Fruit fly (Drosophila melanogaster) whole organism, embryonic: Measurements from ENCODE around the gene CG14329.

ENCODE experiments used
- Antp ChIP-seq: fragments of 200-800 bp; sonication (Bioruptor generic); optimal IDR thresholded peaks from 3 replicates; lab custom pipeline; 2016; ENCODE audit warnings: missing biosample characterization, missing genetic modification characterization
- CG10147 ChIP-seq: fragments of 200-800 bp; sonication (Bioruptor generic); optimal IDR thresholded peaks from 2 replicates; lab custom pipeline; 2019; ENCODE audit warnings: missing biosample characterization, mild to moderate bottlenecking, missing genetic modification characterization, moderate library complexity
- CG12299 ChIP-seq: fragments of 200-800 bp; sonication (Bioruptor generic); optimal IDR thresholded peaks from 2 replicates; lab custom pipeline; 2018; ENCODE audit warnings: missing biosample characterization, mild to moderate bottlenecking, missing genetic modification characterization
- CG16813 ChIP-seq: fragments of 200-800 bp; sonication (Bioruptor generic); IDR thresholded peaks from 3 replicates; pipeline ENCODE4 v1.3.6; 2022; ENCODE audit warnings: missing biosample characterization, missing genetic modification characterization; ENCODE audit not compliant: partially characterized antibody
- CG17385 ChIP-seq: fragments of 200-800 bp; sonication (Bioruptor generic); optimal IDR thresholded peaks from 3 replicates; lab custom pipeline; 2018; ENCODE audit warnings: missing biosample characterization, mild to moderate bottlenecking, missing genetic modification characterization
- CG2199 ChIP-seq: fragments of 200-800 bp; sonication (Bioruptor generic); IDR thresholded peaks from 3 replicates; pipeline ENCODE4 v1.3.6; 2022; ENCODE audit warnings: missing biosample characterization, missing genetic modification characterization
- CG2712 ChIP-seq: fragments of 200-800 bp; optimal IDR thresholded peaks from 3 replicates; lab custom pipeline; 2019; ENCODE audit warnings: missing biosample characterization, mild to moderate bottlenecking, missing genetic modification characterization, moderate library complexity
- CG3281 ChIP-seq: fragments of 200-800 bp; sonication (Bioruptor generic); optimal IDR thresholded peaks from 3 replicates; lab custom pipeline; 2017; ENCODE audit warnings: missing biosample characterization, mild to moderate bottlenecking, missing genetic modification characterization
- CG7745 ChIP-seq: fragments of 200-800 bp; sonication (Bioruptor generic); optimal IDR thresholded peaks from 2 replicates; lab custom pipeline; 2018; ENCODE audit warnings: missing biosample characterization, mild to moderate bottlenecking, missing genetic modification characterization, moderate library complexity
- CG8281 ChIP-seq: fragments of 200-800 bp; sonication (Bioruptor generic); optimal IDR thresholded peaks from 2 replicates; lab custom pipeline; 2018; ENCODE audit warnings: missing biosample characterization, mild to moderate bottlenecking, missing genetic modification characterization, moderate library complexity
- CG8290 ChIP-seq, 3 experiments: fragments of 200-800 bp; sonication (Bioruptor generic); optimal IDR thresholded peaks; 2 replicates each; lab custom pipeline; 2016 to 2019; ENCODE audit warnings: missing biosample characterization in 3 of 3, missing genetic modification characterization in 3 of 3, mild to moderate bottlenecking in 2 of 3, moderate library complexity in 1 of 3
- Fer3 ChIP-seq: fragments of 200-800 bp; sonication (Bioruptor generic); optimal IDR thresholded peaks from 2 replicates; lab custom pipeline; 2018; ENCODE audit warnings: missing biosample characterization, mild to moderate bottlenecking, missing genetic modification characterization, moderate library complexity
- HHEX ChIP-seq: fragments of 200-800 bp; sonication (Bioruptor generic); optimal IDR thresholded peaks from 3 replicates; lab custom pipeline; 2017; ENCODE audit warnings: missing biosample characterization, mild to moderate bottlenecking, missing genetic modification characterization, missing genetic modification reagents
- HLHmδ ChIP-seq: fragments of 200-800 bp; sonication (Bioruptor generic); optimal IDR thresholded peaks from 2 replicates; lab custom pipeline; 2018; ENCODE audit warnings: missing biosample characterization, mild to moderate bottlenecking, missing genetic modification characterization, moderate library complexity
- Hand ChIP-seq: fragments of 200-800 bp; sonication (Bioruptor generic); optimal IDR thresholded peaks from 2 replicates; lab custom pipeline; 2017; ENCODE audit warnings: mild to moderate bottlenecking, missing biosample characterization, missing genetic modification reagents, missing genetic modification characterization
- Hmr ChIP-seq: fragments of 200-800 bp; sonication (Bioruptor generic); optimal IDR thresholded peaks from 3 replicates; lab custom pipeline; 2017; ENCODE audit warnings: mild to moderate bottlenecking, missing biosample characterization, missing genetic modification reagents, missing genetic modification characterization
- Hmx ChIP-seq: fragments of 200-800 bp; sonication (Bioruptor generic); optimal IDR thresholded peaks from 2 replicates; lab custom pipeline; 2016; ENCODE audit warnings: missing biosample characterization, missing genetic modification characterization
- Hr51 ChIP-seq, 2 experiments: fragments of 200-800 bp; sonication (Bioruptor generic); optimal IDR thresholded peaks; 2 replicates in 1 of 2; 3 replicates in 1 of 2; lab custom pipeline; 2016 to 2018; ENCODE audit warnings: missing biosample characterization in 2 of 2, missing genetic modification characterization in 2 of 2, mild to moderate bottlenecking in 1 of 2, moderate library complexity in 1 of 2
- Lpt ChIP-seq: fragments of >200 bp; optimal IDR thresholded peaks from 2 replicates; lab custom pipeline; 2018; ENCODE audit warnings: missing biosample characterization, missing genetic modification characterization
- NC2α ChIP-seq: fragments of 200-800 bp; sonication (Bioruptor generic); optimal IDR thresholded peaks from 2 replicates; lab custom pipeline; 2016; ENCODE audit warnings: missing biosample characterization, missing genetic modification characterization
- Oli ChIP-seq: fragments of 200-800 bp; sonication (Bioruptor generic); optimal IDR thresholded peaks from 2 replicates; lab custom pipeline; 2018; ENCODE audit warnings: missing biosample characterization, mild to moderate bottlenecking, missing genetic modification characterization, moderate library complexity
- Opbp ChIP-seq: fragments of 200-800 bp; sonication (Bioruptor generic); IDR thresholded peaks from 3 replicates; pipeline ENCODE4 v1.3.6; 2022; ENCODE audit warnings: missing biosample characterization, missing genetic modification characterization; ENCODE audit not compliant: partially characterized antibody
- Optix ChIP-seq: fragments of 200-800 bp; sonication (Bioruptor generic); IDR thresholded peaks from 3 replicates; pipeline ENCODE4 v1.3.6; 2022; ENCODE audit warnings: missing biosample characterization, missing genetic modification characterization
- Side ChIP-seq: fragments of 200-800 bp; sonication (Bioruptor generic); optimal IDR thresholded peaks from 2 replicates; lab custom pipeline; 2016; ENCODE audit warnings: missing biosample characterization, missing genetic modification characterization
- Six4 ChIP-seq: fragments of 200-800 bp; sonication (Bioruptor generic); optimal IDR thresholded peaks from 2 replicates; lab custom pipeline; 2016; ENCODE audit warnings: missing biosample characterization, missing genetic modification characterization
- Ssrp ChIP-seq: fragments of 200-800 bp; sonication (Bioruptor generic); optimal IDR thresholded peaks from 2 replicates; lab custom pipeline; 2018; ENCODE audit warnings: missing biosample characterization, mild to moderate bottlenecking, missing genetic modification characterization, moderate library complexity
- Tbp ChIP-seq: fragments of >200 bp; optimal IDR thresholded peaks from 2 replicates; lab custom pipeline; 2018; ENCODE audit warnings: missing biosample characterization, missing genetic modification characterization
- ab ChIP-seq: fragments of 200-800 bp; sonication (Bioruptor generic); optimal IDR thresholded peaks from 2 replicates; lab custom pipeline; 2016; ENCODE audit warnings: missing biosample characterization, missing genetic modification characterization
- ato ChIP-seq: fragments of 200-800 bp; sonication (Bioruptor generic); IDR thresholded peaks from 2 replicates; pipeline ENCODE4 v1.3.6; 2022; ENCODE audit warnings: missing biosample characterization, missing genetic modification characterization; ENCODE audit not compliant: partially characterized antibody
- az2 ChIP-seq: fragments of 200-800 bp; sonication (Bioruptor generic); optimal IDR thresholded peaks from 3 replicates; lab custom pipeline; 2016; ENCODE audit warnings: missing biosample characterization, missing genetic modification characterization
- br ChIP-seq: fragments of >200 bp; optimal IDR thresholded peaks from 2 replicates; lab custom pipeline; 2017
- dan ChIP-seq: fragments of 200-800 bp; sonication (Bioruptor generic); IDR thresholded peaks from 2 replicates; pipeline ENCODE4 v1.3.6; 2022; ENCODE audit warnings: missing biosample characterization, missing genetic modification characterization
- dimm ChIP-seq: fragments of 200-800 bp; sonication (Bioruptor generic); IDR thresholded peaks from 2 replicates; pipeline ENCODE4 v1.3.6; 2022; ENCODE audit warnings: missing biosample characterization, missing genetic modification characterization
- ems ChIP-seq: fragments of 200-800 bp; sonication (Bioruptor generic); optimal IDR thresholded peaks from 3 replicates; lab custom pipeline; 2016; ENCODE audit warnings: missing biosample characterization, missing genetic modification characterization
- eyg ChIP-seq: fragments of 200-800 bp; sonication (Bioruptor generic); optimal IDR thresholded peaks from 3 replicates; lab custom pipeline; 2016; ENCODE audit warnings: missing biosample characterization, missing genetic modification characterization
- gem ChIP-seq: fragments of 200-800 bp; sonication (Bioruptor generic); optimal IDR thresholded peaks from 2 replicates; lab custom pipeline; 2019; ENCODE audit warnings: missing biosample characterization, mild to moderate bottlenecking, missing genetic modification characterization, moderate library complexity
- gro ChIP-seq: fragments of 200-800 bp; sonication (Bioruptor generic); optimal IDR thresholded peaks from 2 replicates; lab custom pipeline; 2016; ENCODE audit warnings: missing biosample characterization, missing genetic modification characterization
- ham ChIP-seq: fragments of 200-800 bp; sonication (Bioruptor generic); IDR thresholded peaks from 2 replicates; pipeline ENCODE4 v1.3.6; 2022; ENCODE audit warnings: missing biosample characterization, missing genetic modification characterization
- ken ChIP-seq: fragments of 200-800 bp; sonication (Bioruptor generic); IDR thresholded peaks from 3 replicates; pipeline ENCODE4 v1.3.6; 2022; ENCODE audit warnings: missing biosample characterization, missing genetic modification characterization
- knrl ChIP-seq: fragments of 200-800 bp; sonication (Bioruptor generic); IDR thresholded peaks from 3 replicates; pipeline ENCODE4 v1.3.6; 2022; ENCODE audit warnings: missing biosample characterization, missing genetic modification characterization; ENCODE audit not compliant: partially characterized antibody
- luna ChIP-seq: fragments of 200-800 bp; sonication (Bioruptor generic); optimal IDR thresholded peaks from 2 replicates; lab custom pipeline; 2016; ENCODE audit warnings: missing biosample characterization, missing genetic modification characterization
- pita ChIP-seq: fragments of 200-800 bp; sonication (Bioruptor generic); optimal IDR thresholded peaks from 2 replicates; lab custom pipeline; 2017; ENCODE audit warnings: missing biosample characterization, mild to moderate bottlenecking, missing genetic modification characterization
- sima ChIP-seq: fragments of 200-800 bp; sonication (Bioruptor generic); optimal IDR thresholded peaks from 2 replicates; lab custom pipeline; 2016; ENCODE audit warnings: missing biosample characterization, missing genetic modification characterization
- slou ChIP-seq: fragments of 200-800 bp; sonication (Bioruptor generic); optimal IDR thresholded peaks from 3 replicates; lab custom pipeline; 2016; ENCODE audit warnings: missing biosample characterization, missing genetic modification characterization
- sr ChIP-seq: fragments of 200-800 bp; sonication (Bioruptor generic); IDR thresholded peaks from 3 replicates; pipeline ENCODE4 v1.3.6; 2022; ENCODE audit warnings: missing biosample characterization, missing genetic modification characterization
- twi ChIP-seq: fragments of 200-800 bp; optimal IDR thresholded peaks from 2 replicates; lab custom pipeline; 2019; ENCODE audit warnings: missing biosample characterization, mild to moderate bottlenecking, missing genetic modification characterization, moderate library complexity
- vvl ChIP-seq: fragments of 200-800 bp; sonication (Bioruptor generic); IDR thresholded peaks from 2 replicates; pipeline ENCODE4 v1.3.6; 2022; ENCODE audit warnings: missing biosample characterization, missing genetic modification characterization
- wek ChIP-seq: fragments of 200-800 bp; sonication (Bioruptor generic); optimal IDR thresholded peaks from 3 replicates; lab custom pipeline; 2018; ENCODE audit warnings: missing biosample characterization, mild to moderate bottlenecking, missing genetic modification characterization, moderate library complexity
- zf30C ChIP-seq: fragments of 200-800 bp; sonication (Bioruptor generic); optimal IDR thresholded peaks from 3 replicates; lab custom pipeline; 2018; ENCODE audit warnings: missing biosample characterization, mild to moderate bottlenecking, missing genetic modification characterization

Gene CG14329

dm6 chr3R:17617121-17617975 is 8.2 kb downstream of the CG14329 start (continued):
- TF ChIP-seq Lpt (GFP tag; lab: Kevin White, UChicago) (no peak), Hand (no peak), Oli (tag; lab: Kevin White, UChicago) (no peak), twi (tag; lab: Kevin White, UChicago) (no peak), Hr51 (GFP tag; optimal IDR thresholded peaks at IDR 0.05; lab: Kevin White, UChicago) (no peak), CG2199 (GFP tag; lab: Robert Waterston, UW) (peak; percentile 82), wek (no peak), dan (GFP tag; lab: Robert Waterston, UW) (no peak), CG3281 (GFP tag; lab: Kevin White, UChicago) (peak; percentile 36), pita (peak; percentile 85), az2 (GFP tag; lab: Kevin White, UChicago) (no peak), ham (no peak), zf30C (GFP tag; lab: Kevin White, UChicago) (no peak), CG17385 (no peak), dimm (GFP tag; lab: Robert Waterston, UW) (no peak), sr (GFP tag; lab: Robert Waterston, UW) (no peak), CG16813 (GFP tag; lab: Robert Waterston, UW) (no peak), Fer3 (tag; lab: Kevin White, UChicago) (no peak), CG7745 (peak; percentile 97), Hmr (peak; percentile 36), knrl (GFP tag; lab: Robert Waterston, UW) (peak; percentile 20; the same call in 1 of the 3 replicates), vvl (GFP tag; lab: Robert Waterston, UW) (peak; percentile 38; the same call in 1 of the 2 replicates), CG10147 (GFP tag; lab: Kevin White, UChicago) (no peak), Side (GFP tag; lab: Kevin White, UChicago) (no peak), HLHmδ (no peak), luna (GFP tag; lab: Kevin White, UChicago) (no peak), CG2712 (tag; lab: Kevin White, UChicago) (peak; percentile 12), ken (GFP tag; lab: Robert Waterston, UW) (no peak; the same call in 2 of the 3 replicates), NC2α (GFP tag; lab: Kevin White, UChicago) (no peak), ems (GFP tag; lab: Kevin White, UChicago) (no peak), gem (tag; lab: Kevin White, UChicago) (peak; percentile 20), Opbp (GFP tag; lab: Robert Waterston, UW) (no peak; the same call in none of the 3 replicates), CG12299 (no peak), eyg (GFP tag; lab: Kevin White, UChicago) (no peak), Antp (peak; percentile 3), ato (GFP tag; lab: Robert Waterston, UW) (peak; percentile 15), Ssrp (no peak), CG8281 (tag; lab: Kevin White, UChicago) (no peak), gro (GFP tag; lab: Kevin White, UChicago) (no peak), CG8290 (GFP tag; optimal IDR thresholded peaks at IDR 0.05; lab: Kevin White, UChicago) (peak; percentile 35), CG8290 (tag; optimal IDR thresholded peaks at IDR 0.05; lab: Kevin White, UChicago) (peak in 1 of 2 experiments; percentile 52), Six4 (GFP tag; lab: Kevin White, UChicago) (no peak), Tbp (GFP tag; lab: Kevin White, UChicago) (no peak), Hmx (GFP tag; lab: Kevin White, UChicago) (no peak), br (lab: Kevin White, UChicago) (no peak), ab (no peak), sima (GFP tag; lab: Kevin White, UChicago) (no peak), Optix (no peak), HHEX (GFP tag; lab: Kevin White, UChicago) (no peak), slou (GFP tag; lab: Kevin White, UChicago) (no peak)
